Fruit fly (Drosophila melanogaster): ENCODE data around the gene CG14107.

Gene CG14107

dm6 chr3L:13356084-13356693 lies 25.0 kb downstream of the CG14107 start, which contains the start of gene Nplp2 (continued):
- TF ChIP-seq CG30431 (GFP tag; optimal IDR thresholded peaks at IDR 0.05) = peak; percentile 53
- peak; percentile 57 for TF ChIP-seq Sox102F (GFP tag; optimal IDR thresholded peaks at IDR 0.05)
- TF ChIP-seq CG6689 (GFP tag; IDR thresholded peaks at IDR 0.05) = peak; percentile 61
- peak; percentile 40 for TF ChIP-seq CG1602 (GFP tag; optimal IDR thresholded peaks at IDR 0.05)
- peak; percentile 26 for TF ChIP-seq CG12104 (GFP tag; optimal IDR thresholded peaks at IDR 0.05)
- peak; percentile 14 for TF ChIP-seq ATbp (GFP tag; optimal IDR thresholded peaks at IDR 0.05)
- no peak for TF ChIP-seq ac (GFP tag; optimal IDR thresholded peaks at IDR 0.05)
- no peak for TF ChIP-seq fd102C (GFP tag; optimal IDR thresholded peaks at IDR 0.05)

- TF ChIP-seq bab2 (GFP tag; optimal IDR thresholded peaks at IDR 0.05) (no peak), grn (GFP tag; optimal IDR thresholded peaks at IDR 0.05) (no peak), az2 (GFP tag; optimal IDR thresholded peaks at IDR 0.05) (no peak), pita (GFP tag; optimal IDR thresholded peaks at IDR 0.05) (no peak), CG18619 (GFP tag; optimal IDR thresholded peaks at IDR 0.05) (no peak), unc-4 (GFP tag; IDR thresholded peaks at IDR 0.05; ENCODE audit: partially characterized antibody) (no peak)
Measured at dm6 chr3L:13348733-13349132, 32.4 kb downstream of the CG14107 start, which contains the start of gene CG17687. Gene CG17687, plus strand, starts transcription at chr3L:13349033.

Data from whole organism, embryonic.